Fruit fly (Drosophila melanogaster) whole organism: ENCODE data around the gene Ufsp2.

ENCODE experiments used
- CG8478 ChIP-seq: fragments of >200 bp; optimal IDR thresholded peaks from 2 replicates; lab custom pipeline; 2018; ENCODE audit warnings: inconsistent platforms
- Dll ChIP-seq: fragments of >200 bp; optimal IDR thresholded peaks from 2 replicates; lab custom pipeline; 2017
- pan ChIP-seq: fragments of >200 bp; optimal IDR thresholded peaks from 2 replicates; lab custom pipeline; 2017
- psq ChIP-seq: fragments of >200 bp; optimal IDR thresholded peaks from 2 replicates; lab custom pipeline; 2017

DNA sequence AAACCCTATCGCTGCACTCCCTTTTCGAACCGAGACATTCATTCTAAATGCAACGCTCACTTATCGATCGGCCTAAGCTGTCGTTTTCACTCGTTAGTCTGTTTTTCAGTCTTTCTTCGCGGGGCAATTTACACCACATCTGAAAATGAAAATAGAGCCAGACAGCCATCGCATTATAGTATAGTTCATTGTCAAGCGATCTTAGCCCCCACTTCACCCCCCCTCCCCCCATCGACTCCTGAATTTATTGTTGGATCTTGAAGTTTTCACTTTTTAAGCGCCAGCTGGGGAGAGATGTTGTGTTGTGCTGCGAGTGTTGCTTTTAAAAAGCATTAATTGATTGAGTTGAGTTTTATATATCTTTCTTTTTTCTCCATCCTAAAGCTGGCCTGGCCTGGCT is 22.8 kb downstream of the Ufsp2 start:
- no peak for TF ChIP-seq pan
- TF ChIP-seq CG8478: no peak
- TF ChIP-seq psq (lab: Kevin White, UChicago): no peak
- no peak for TF ChIP-seq Dll (lab: Kevin White, UChicago)
